Worm (Caenorhabditis elegans) whole organism, young adult: ENCODE results near the gene M153.5.

Source experiments
- C06A6.2 ChIP-seq: fragments of 200-800 bp; sonication (Bioruptor generic); conservative IDR thresholded peaks from 2 replicates; pipeline ENCODE4 v1.3.6; 2022; ENCODE audit warnings: missing genetic modification characterization, missing compliant biosample characterization
- F57A8.1 ChIP-seq: fragments of 200-800 bp; sonication (Bioruptor generic); optimal IDR thresholded peaks from 2 replicates; lab custom pipeline; 2018; ENCODE audit warnings: mild to moderate bottlenecking, missing genetic modification characterization, moderate library complexity, missing compliant biosample characterization
- K11D2.4 ChIP-seq: fragments of 200-800 bp; sonication (Bioruptor generic); IDR thresholded peaks from 2 replicates; pipeline ENCODE4 v1.3.6; 2022; ENCODE audit warnings: missing genetic modification reagents, missing genetic modification characterization, missing compliant biosample characterization
- T26A5.8 ChIP-seq: sonication (generic microtip); optimal IDR thresholded peaks from 2 replicates; lab custom pipeline; 2016; ENCODE audit warnings: missing genetic modification characterization, missing compliant biosample characterization
- Y53F4B.3 ChIP-seq: fragments of 200-800 bp; sonication (Bioruptor generic); IDR thresholded peaks from 2 replicates; pipeline ENCODE4 v1.3.6; 2022; ENCODE audit warnings: missing genetic modification reagents, missing genetic modification characterization, missing compliant biosample characterization
- Y56A3A.18 ChIP-seq: fragments of 200-800 bp; sonication (Bioruptor generic); IDR thresholded peaks from 2 replicates; pipeline ENCODE4 v1.3.6; 2022; ENCODE audit warnings: missing genetic modification reagents, missing genetic modification characterization, missing compliant biosample characterization
- ZK185.1 ChIP-seq: sonication (generic microtip); optimal IDR thresholded peaks from 2 replicates; lab custom pipeline; 2016; ENCODE audit warnings: mild to moderate bottlenecking, missing genetic modification characterization, missing compliant biosample characterization; ENCODE audit not compliant: poor library complexity, severe bottlenecking
- aptf-3 ChIP-seq: fragments of 200-800 bp; sonication (Bioruptor generic); IDR thresholded peaks from 2 replicates; pipeline ENCODE4 v1.3.6; 2022; ENCODE audit warnings: missing genetic modification characterization, missing compliant biosample characterization
- athp-1 ChIP-seq: sonication (generic microtip); optimal IDR thresholded peaks from 2 replicates; lab custom pipeline; 2017; ENCODE audit warnings: mild to moderate bottlenecking, missing genetic modification characterization, missing compliant biosample characterization
- attf-5 ChIP-seq: fragments of 200-800 bp; sonication (Bioruptor generic); optimal IDR thresholded peaks from 2 replicates; lab custom pipeline; 2018; ENCODE audit warnings: mild to moderate bottlenecking, missing genetic modification characterization, missing compliant biosample characterization
- attf-6 ChIP-seq: fragments of 200-800 bp; sonication (Bioruptor generic); IDR thresholded peaks from 2 replicates; pipeline ENCODE4 v1.3.6; 2022; ENCODE audit warnings: missing genetic modification reagents, missing genetic modification characterization, missing compliant biosample characterization
- ccch-3 ChIP-seq: fragments of 200-800 bp; sonication (Bioruptor generic); optimal IDR thresholded peaks from 2 replicates; lab custom pipeline; 2018; ENCODE audit warnings: mild to moderate bottlenecking, missing genetic modification characterization, missing compliant biosample characterization
- ceh-100 ChIP-seq: fragments of 200-800 bp; sonication (Bioruptor generic); IDR thresholded peaks from 2 replicates; pipeline ENCODE4 v1.3.6; 2022; ENCODE audit warnings: missing genetic modification reagents, missing genetic modification characterization, missing compliant biosample characterization
- ceh-27 ChIP-seq: fragments of 200-800 bp; sonication (Bioruptor generic); optimal IDR thresholded peaks from 2 replicates; lab custom pipeline; 2018; ENCODE audit warnings: mild to moderate bottlenecking, missing genetic modification characterization, moderate library complexity, missing compliant biosample characterization
- ceh-58 ChIP-seq: fragments of 200-800 bp; sonication (Bioruptor generic); IDR thresholded peaks from 2 replicates; pipeline ENCODE4 v1.3.6; 2022; ENCODE audit warnings: missing genetic modification characterization, missing compliant biosample characterization
- ceh-91 ChIP-seq: fragments of 200-800 bp; sonication (Bioruptor generic); IDR thresholded peaks from 2 replicates; pipeline ENCODE4 v1.3.6; 2022; ENCODE audit warnings: missing genetic modification reagents, missing genetic modification characterization, missing compliant biosample characterization
- efl-1 ChIP-seq: fragments of 150-350 bp; optimal IDR thresholded peaks from 2 replicates; lab custom pipeline; 2014; ENCODE audit warnings: missing biosample characterization, missing genetic modification reagents, missing genetic modification characterization
- egrh-3 ChIP-seq: fragments of 200-800 bp; sonication (Bioruptor generic); IDR thresholded peaks from 2 replicates; pipeline ENCODE4 v1.3.6; 2022; ENCODE audit warnings: missing genetic modification reagents, missing genetic modification characterization, missing compliant biosample characterization
- ekl-4 ChIP-seq: fragments of 200-800 bp; sonication (Bioruptor generic); IDR thresholded peaks from 2 replicates; pipeline ENCODE4 v1.3.6; 2022; ENCODE audit warnings: missing genetic modification reagents, missing genetic modification characterization, missing compliant biosample characterization
- ets-4 ChIP-seq: fragments of 200-800 bp; sonication (Bioruptor generic); optimal IDR thresholded peaks from 2 replicates; lab custom pipeline; 2018; ENCODE audit warnings: mild to moderate bottlenecking, missing genetic modification characterization, missing compliant biosample characterization
- fkh-3 ChIP-seq: sonication (generic microtip); optimal IDR thresholded peaks from 2 replicates; lab custom pipeline; 2016; ENCODE audit warnings: mild to moderate bottlenecking, missing genetic modification characterization, missing compliant biosample characterization
- hlh-12 ChIP-seq: sonication (generic microtip); optimal IDR thresholded peaks from 2 replicates; lab custom pipeline; 2016; ENCODE audit warnings: missing genetic modification characterization, missing compliant biosample characterization
- hmg-1.2 ChIP-seq: fragments of 200-800 bp; sonication (Bioruptor generic); IDR thresholded peaks from 2 replicates; pipeline ENCODE4 v1.3.6; 2022; ENCODE audit warnings: missing genetic modification reagents, missing genetic modification characterization, missing compliant biosample characterization
- hmg-20 ChIP-seq: fragments of 200-800 bp; sonication (Bioruptor generic); IDR thresholded peaks from 2 replicates; pipeline ENCODE4 v1.3.6; 2022; ENCODE audit warnings: missing genetic modification reagents, missing genetic modification characterization, missing compliant biosample characterization
- hrde-1 ChIP-seq: sonication (generic microtip); optimal IDR thresholded peaks from 2 replicates; lab custom pipeline; 2016; ENCODE audit warnings: missing genetic modification characterization, mild to moderate bottlenecking, missing compliant biosample characterization, moderate library complexity, missing genotype, missing genetic modification reagents, borderline replicate concordance
- let-526 ChIP-seq: fragments of 200-800 bp; sonication (Bioruptor generic); IDR thresholded peaks from 2 replicates; pipeline ENCODE4 v1.3.6; 2022; ENCODE audit warnings: missing genetic modification reagents, missing genetic modification characterization, missing compliant biosample characterization
- lin-40 ChIP-seq: sonication (generic microtip); optimal IDR thresholded peaks from 2 replicates; lab custom pipeline; 2016; ENCODE audit warnings: missing genetic modification characterization, mild to moderate bottlenecking, missing compliant biosample characterization, missing genotype, missing genetic modification reagents
- madf-6 ChIP-seq: fragments of 200-800 bp; sonication (Bioruptor generic); IDR thresholded peaks from 2 replicates; pipeline ENCODE4 v1.3.6; 2022; ENCODE audit warnings: missing genetic modification reagents, missing genetic modification characterization, missing compliant biosample characterization
- mes-4 ChIP-seq: sonication (generic microtip); optimal IDR thresholded peaks from 2 replicates; lab custom pipeline; 2016; ENCODE audit warnings: missing genotype, missing genetic modification characterization, missing compliant biosample characterization
- nfya-2 ChIP-seq: fragments of 200-800 bp; sonication (Bioruptor generic); IDR thresholded peaks from 2 replicates; pipeline ENCODE4 v1.3.6; 2022; ENCODE audit warnings: missing genetic modification reagents, missing genetic modification characterization, missing compliant biosample characterization
- nhr-27 ChIP-seq: fragments of 200-800 bp; sonication (Bioruptor generic); optimal IDR thresholded peaks from 2 replicates; lab custom pipeline; 2018; ENCODE audit warnings: mild to moderate bottlenecking, missing genetic modification characterization, moderate library complexity, missing compliant biosample characterization
- snpc-1.3 ChIP-seq: sonication (generic microtip); optimal IDR thresholded peaks from 2 replicates; lab custom pipeline; 2017; ENCODE audit warnings: missing genetic modification characterization, mild to moderate bottlenecking, missing compliant biosample characterization, antibody characterized with exemption, moderate library complexity, missing genotype, missing genetic modification reagents; ENCODE audit not compliant: insufficient read depth
- snpc-4 ChIP-seq, 5 experiments: fragments of 150-350 bp in 1 of 5; sonication (generic microtip) in 4 of 5; optimal IDR thresholded peaks; 2 replicates each; lab custom pipeline; 2014 to 2018; ENCODE audit warnings: missing genetic modification characterization in 5 of 5, missing biosample characterization in 3 of 5, antibody characterized with exemption in 2 of 5, mild to moderate bottlenecking in 2 of 5, missing compliant biosample characterization in 2 of 5, missing genotype in 2 of 5, moderate library complexity in 2 of 5, missing genetic modification reagents in 1 of 5
- tbx-9 ChIP-seq: sonication (generic microtip); optimal IDR thresholded peaks from 2 replicates; lab custom pipeline; 2016; ENCODE audit warnings: borderline replicate concordance, missing genetic modification characterization, inconsistent platforms, missing compliant biosample characterization
- tlf-1 ChIP-seq: fragments of 200-800 bp; sonication (Bioruptor generic); optimal IDR thresholded peaks from 2 replicates; lab custom pipeline; 2018; ENCODE audit warnings: mild to moderate bottlenecking, missing genetic modification characterization, missing compliant biosample characterization
- unc-130 ChIP-seq: sonication (generic microtip); optimal IDR thresholded peaks from 2 replicates; lab custom pipeline; 2016; ENCODE audit warnings: missing genetic modification reagents, missing genetic modification characterization, missing compliant biosample characterization
- zfh-2 ChIP-seq: fragments of 200-800 bp; sonication (Bioruptor generic); conservative IDR thresholded peaks from 2 replicates; pipeline ENCODE4 v1.3.6; 2022; ENCODE audit warnings: missing genetic modification reagents, missing genetic modification characterization, missing compliant biosample characterization
- ztf-3 ChIP-seq: fragments of 200-800 bp; sonication (Bioruptor generic); optimal IDR thresholded peaks from 2 replicates; lab custom pipeline; 2018; ENCODE audit warnings: mild to moderate bottlenecking, missing genetic modification characterization, missing compliant biosample characterization
- ztf-6 ChIP-seq: fragments of 200-800 bp; sonication (Bioruptor generic); IDR thresholded peaks from 2 replicates; pipeline ENCODE4 v1.3.6; 2022; ENCODE audit warnings: missing genetic modification reagents, missing genetic modification characterization, missing compliant biosample characterization

Gene M153.5

DNA sequence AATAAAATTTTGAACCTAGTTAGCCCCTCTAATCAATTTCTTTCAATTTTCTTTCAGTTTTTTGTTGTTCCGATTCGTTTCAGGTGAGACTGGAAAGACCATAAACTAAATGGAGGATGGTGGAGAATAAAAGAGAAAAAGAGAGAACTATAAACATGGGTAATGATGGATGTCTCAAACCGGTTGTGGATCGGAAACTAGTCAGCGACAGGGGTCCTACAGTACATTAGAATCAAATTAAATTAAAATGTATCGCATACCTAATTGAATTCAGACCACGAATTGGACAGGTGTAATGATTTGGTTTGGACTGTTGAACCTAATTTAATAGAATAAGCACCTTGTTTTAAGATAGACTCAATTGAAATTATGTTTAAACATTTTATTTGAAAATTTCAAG is 20.3 kb downstream of the M153.5 start:
- TF ChIP-seq ceh-27 (no peak), ccch-3 (GFP tag; lab: Kevin White, UChicago) (no peak), tlf-1 (no peak), hrde-1 (no peak), ceh-91 (no peak), snpc-1.3 (no peak), hmg-1.2 (GFP tag; lab: Robert Waterston, UW) (no peak), zfh-2 (GFP tag; lab: Robert Waterston, UW) (no peak), let-526 (GFP tag; lab: Robert Waterston, UW) (no peak), tbx-9 (tag; lab: Kevin White, UChicago) (no peak), fkh-3 (tag; lab: Kevin White, UChicago) (no peak), nfya-2 (GFP tag; lab: Robert Waterston, UW) (no peak), K11D2.4 (GFP tag; lab: Robert Waterston, UW) (no peak), aptf-3 (no peak), nhr-27 (no peak), ekl-4 (no peak)

DNA sequence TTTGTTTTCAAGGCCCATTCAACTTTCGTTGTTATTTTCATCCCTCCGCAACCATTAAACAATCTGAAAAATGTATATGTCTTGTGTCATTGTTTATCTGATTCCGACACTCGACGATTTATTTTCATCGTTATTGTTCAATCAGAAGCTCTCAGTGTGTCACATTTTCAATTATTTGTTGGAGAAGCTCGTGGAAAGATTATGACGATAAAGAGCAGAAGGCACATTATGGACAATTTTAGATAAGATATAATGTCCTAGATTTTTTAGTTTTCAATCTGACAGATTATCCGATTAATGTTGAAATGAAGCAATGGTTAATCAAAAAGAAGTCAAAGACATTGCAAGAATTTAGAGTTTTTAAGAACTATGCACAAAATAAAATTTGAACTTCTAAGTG is 21.1 kb downstream of the M153.5 start:
- TF ChIP-seq unc-130 (GFP tag; lab: Kevin White, UChicago) (no peak), hmg-20 (no peak), attf-5 (GFP tag; lab: Kevin White, UChicago) (no peak), ztf-3 (GFP tag; lab: Kevin White, UChicago) (no peak), lin-40 (tag; lab: Kevin White, UChicago) (no peak), ets-4 (GFP tag; lab: Kevin White, UChicago) (no peak), mes-4 (tag; lab: Kevin White, UChicago) (no peak), attf-6 (GFP tag; lab: Robert Waterston, UW) (no peak), ZK185.1 (tag; lab: Kevin White, UChicago) (no peak), efl-1 (no peak), F57A8.1 (no peak), snpc-4 (GFP tag; optimal IDR thresholded peaks at IDR 0.05; lab: Kevin White, UChicago) (no peak), snpc-4 (tag; optimal IDR thresholded peaks at IDR 0.05; lab: Kevin White, UChicago) (no peak)
- TF ChIP-seq, all 124 proteins: peak for 0

DNA sequence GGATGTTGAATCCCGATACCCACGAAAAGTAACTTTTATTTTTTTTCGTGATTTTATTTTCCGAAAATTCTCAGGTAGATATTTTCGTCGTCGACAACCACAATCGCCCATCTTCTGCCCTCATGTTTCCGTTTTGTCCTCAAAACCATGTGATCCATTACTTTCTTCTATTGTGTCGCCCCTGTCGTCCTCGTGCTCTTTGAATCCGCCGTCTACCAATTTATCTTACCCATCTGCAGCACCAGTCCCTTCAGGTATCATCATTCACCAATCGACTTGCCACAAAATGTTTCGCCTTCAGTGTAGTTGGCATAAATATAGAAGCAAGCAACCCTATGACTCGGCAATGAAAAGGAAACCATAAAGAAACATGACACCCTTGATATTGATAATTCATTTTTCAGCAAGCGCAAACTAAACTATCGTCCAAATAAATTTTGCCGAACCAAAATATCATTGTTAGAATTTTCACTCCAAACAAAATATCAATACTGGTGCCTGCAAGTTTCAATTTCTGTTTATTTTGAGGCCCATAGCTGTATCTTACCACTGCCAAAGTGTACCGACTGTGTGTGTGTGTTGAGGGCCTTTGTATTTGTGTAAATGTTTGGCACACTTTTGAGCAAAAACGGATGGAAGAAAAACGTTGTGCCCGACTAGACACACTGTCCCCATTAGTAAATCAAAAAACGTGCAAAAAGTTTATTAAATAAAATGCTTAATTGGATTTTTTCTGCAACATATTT is 24.0 kb downstream of the M153.5 start:
- TF ChIP-seq ztf-6 (GFP tag; lab: Robert Waterston, UW): no peak
- TF ChIP-seq Y53F4B.3 (GFP tag; lab: Robert Waterston, UW): no peak
- no peak for TF ChIP-seq hlh-12
- no peak for TF ChIP-seq ceh-58
- TF ChIP-seq Y56A3A.18 (GFP tag; lab: Robert Waterston, UW): no peak
- no peak for TF ChIP-seq ceh-100
- TF ChIP-seq athp-1 (tag; lab: Kevin White, UChicago): no peak
- no peak for TF ChIP-seq C06A6.2 (GFP tag; lab: Robert Waterston, UW)
- TF ChIP-seq K11D2.4 (GFP tag; lab: Robert Waterston, UW): no peak
- no peak for TF ChIP-seq lin-40 (tag; lab: Kevin White, UChicago)
- TF ChIP-seq T26A5.8: no peak
- no peak for TF ChIP-seq egrh-3 (GFP tag; lab: Robert Waterston, UW)
- no peak for TF ChIP-seq madf-6
